Worm (Caenorhabditis elegans) whole organism, L3 larva: ENCODE results near the gene F31B9.7.

ENCODE experiments used
- ZK546.5 ChIP-seq: sonication (generic microtip); optimal IDR thresholded peaks from 2 replicates; lab custom pipeline; 2017; ENCODE audit warnings: missing biosample characterization, missing genetic modification characterization
- aly-2 ChIP-seq: fragments of 150-350 bp; optimal IDR thresholded peaks from 2 replicates; lab custom pipeline; 2014; ENCODE audit warnings: missing biosample characterization, missing genetic modification characterization
- ama-1 ChIP-seq: fragments of 150-350 bp; optimal IDR thresholded peaks from 2 replicates; lab custom pipeline; 2018
- ceh-82 ChIP-seq: fragments of 150-350 bp; optimal IDR thresholded peaks from 2 replicates; lab custom pipeline; 2014; ENCODE audit warnings: missing biosample characterization, missing genetic modification characterization
- daf-12 ChIP-seq: fragments of 150-350 bp; optimal IDR thresholded peaks from 2 replicates; lab custom pipeline; 2014; ENCODE audit warnings: missing biosample characterization, missing genetic modification reagents, missing genetic modification characterization
- egl-27 ChIP-seq: sonication (generic microtip); optimal IDR thresholded peaks from 4 replicates; lab custom pipeline; 2017; ENCODE audit warnings: missing biosample characterization, missing genetic modification reagents, missing genetic modification characterization
- egl-5 ChIP-seq: fragments of 150-350 bp; optimal IDR thresholded peaks from 2 replicates; lab custom pipeline; 2017; ENCODE audit warnings: missing biosample characterization, missing genetic modification reagents, missing genetic modification characterization, inconsistent platforms
- elt-1 ChIP-seq: fragments of 150-350 bp; optimal IDR thresholded peaks from 2 replicates; lab custom pipeline; 2014; ENCODE audit warnings: missing biosample characterization, missing genetic modification characterization
- elt-2 ChIP-seq: sonication (generic microtip); optimal IDR thresholded peaks from 2 replicates; lab custom pipeline; 2016; ENCODE audit warnings: missing genetic modification reagents, mild to moderate bottlenecking, missing genetic modification characterization, missing compliant biosample characterization
- eor-1 ChIP-seq, 2 experiments: fragments of 150-350 bp; optimal IDR thresholded peaks; 2 replicates each; lab custom pipeline; 2014 to 2018; ENCODE audit warnings: missing biosample characterization in 2 of 2, missing genetic modification characterization in 2 of 2
- fkh-10 ChIP-seq: sonication (generic microtip); optimal IDR thresholded peaks from 2 replicates; lab custom pipeline; 2017; ENCODE audit warnings: missing biosample characterization, missing genetic modification reagents, missing genetic modification characterization
- fkh-2 ChIP-seq: fragments of 150-350 bp; optimal IDR thresholded peaks from 2 replicates; lab custom pipeline; 2014; ENCODE audit warnings: missing biosample characterization, missing genetic modification reagents, missing genetic modification characterization
- fos-1 ChIP-seq: fragments of 150-350 bp; optimal IDR thresholded peaks from 2 replicates; lab custom pipeline; 2014; ENCODE audit warnings: missing biosample characterization, missing genetic modification characterization
- hmg-11 ChIP-seq: sonication (generic microtip); optimal IDR thresholded peaks from 2 replicates; lab custom pipeline; 2016; ENCODE audit warnings: missing genetic modification characterization, missing compliant biosample characterization
- jun-1 ChIP-seq: fragments of 150-350 bp; optimal IDR thresholded peaks from 2 replicates; lab custom pipeline; 2014; ENCODE audit warnings: missing biosample characterization, missing genetic modification reagents, missing genetic modification characterization
- lin-15B ChIP-seq: fragments of 150-350 bp; optimal IDR thresholded peaks from 2 replicates; lab custom pipeline; 2014; ENCODE audit warnings: missing biosample characterization, missing genetic modification characterization
- lin-39 ChIP-seq: fragments of 150-350 bp; optimal IDR thresholded peaks from 2 replicates; lab custom pipeline; 2018; ENCODE audit warnings: missing biosample characterization, missing genetic modification reagents, missing genetic modification characterization
- lsy-12 ChIP-seq: sonication (generic microtip); optimal IDR thresholded peaks from 2 replicates; lab custom pipeline; 2016; ENCODE audit warnings: mild to moderate bottlenecking, missing genetic modification characterization, missing compliant biosample characterization
- mdl-1 ChIP-seq: fragments of 150-350 bp; optimal IDR thresholded peaks from 2 replicates; lab custom pipeline; 2014; ENCODE audit warnings: missing biosample characterization, missing genetic modification characterization
- nfya-1 ChIP-seq: sonication (generic microtip); optimal IDR thresholded peaks from 2 replicates; lab custom pipeline; 2017; ENCODE audit warnings: missing genetic modification characterization, mild to moderate bottlenecking, missing compliant biosample characterization, antibody characterized with exemption, moderate library complexity; ENCODE audit not compliant: insufficient read depth
- nhr-11 ChIP-seq: fragments of 150-350 bp; optimal IDR thresholded peaks from 2 replicates; lab custom pipeline; 2014; ENCODE audit warnings: missing biosample characterization, missing genetic modification characterization
- nhr-12 ChIP-seq: fragments of 150-350 bp; optimal IDR thresholded peaks from 2 replicates; lab custom pipeline; 2014; ENCODE audit warnings: missing biosample characterization, missing genetic modification characterization
- nhr-23 ChIP-seq: fragments of 150-350 bp; optimal IDR thresholded peaks from 2 replicates; lab custom pipeline; 2014; ENCODE audit warnings: missing biosample characterization, missing genetic modification reagents, missing genetic modification characterization
- nhr-237 ChIP-seq: fragments of 150-350 bp; optimal IDR thresholded peaks from 2 replicates; lab custom pipeline; 2014; ENCODE audit warnings: missing biosample characterization, missing genetic modification characterization
- nhr-25 ChIP-seq: sonication (generic microtip); optimal IDR thresholded peaks from 2 replicates; lab custom pipeline; 2017; ENCODE audit warnings: missing biosample characterization, missing genetic modification characterization
- nhr-28 ChIP-seq: fragments of 150-350 bp; optimal IDR thresholded peaks from 2 replicates; lab custom pipeline; 2014; ENCODE audit warnings: missing biosample characterization, missing genetic modification characterization
- nhr-43 ChIP-seq: sonication (generic microtip); optimal IDR thresholded peaks from 2 replicates; lab custom pipeline; 2016; ENCODE audit warnings: mild to moderate bottlenecking, missing genetic modification characterization, missing compliant biosample characterization; ENCODE audit not compliant: poor library complexity, severe bottlenecking
- nhr-67 ChIP-seq: fragments of 150-350 bp; optimal IDR thresholded peaks from 2 replicates; lab custom pipeline; 2014; ENCODE audit warnings: missing biosample characterization, missing genetic modification characterization
- nhr-76 ChIP-seq: fragments of 150-350 bp; sonication (generic microtip); optimal IDR thresholded peaks from 5 replicates; lab custom pipeline; 2014; ENCODE audit warnings: missing biosample characterization, missing genetic modification characterization
- nhr-77 ChIP-seq: fragments of 150-350 bp; optimal IDR thresholded peaks from 2 replicates; lab custom pipeline; 2014; ENCODE audit warnings: missing biosample characterization, missing genetic modification characterization
- pha-4 ChIP-seq: fragments of 150-350 bp; optimal IDR thresholded peaks from 2 replicates; lab custom pipeline; 2014; ENCODE audit warnings: missing biosample characterization, missing genetic modification reagents, missing genetic modification characterization
- pqm-1 ChIP-seq: fragments of 150-350 bp; optimal IDR thresholded peaks from 2 replicates; lab custom pipeline; 2017; ENCODE audit warnings: missing biosample characterization, missing genetic modification characterization, inconsistent platforms
- sea-2 ChIP-seq: fragments of 150-350 bp; sonication (generic microtip); optimal IDR thresholded peaks from 4 replicates; lab custom pipeline; 2014; ENCODE audit warnings: missing biosample characterization, missing genetic modification reagents, missing genetic modification characterization
- snpc-4 ChIP-seq: fragments of 150-350 bp; optimal IDR thresholded peaks from 2 replicates; lab custom pipeline; 2014; ENCODE audit warnings: missing biosample characterization, missing genetic modification characterization
- tbx-2 ChIP-seq: sonication (generic microtip); optimal IDR thresholded peaks from 2 replicates; lab custom pipeline; 2016; ENCODE audit warnings: mild to moderate bottlenecking, missing genetic modification characterization, missing compliant biosample characterization
- unc-62 ChIP-seq: fragments of 150-350 bp; sonication (generic microtip); optimal IDR thresholded peaks from 4 replicates; lab custom pipeline; 2014; ENCODE audit warnings: missing biosample characterization, missing genetic modification reagents, missing genetic modification characterization
- zag-1 ChIP-seq: fragments of 150-350 bp; optimal IDR thresholded peaks from 2 replicates; lab custom pipeline; 2014; ENCODE audit warnings: missing biosample characterization, missing genetic modification characterization

The F31B9.7 gene

ce11 chrX:15923440-15923839 lies 4.0 kb downstream of the F31B9.7 start, which contains the start of gene F31B9.3:
Gene F31B9.3, plus strand, starts transcription at chrX:15923740.
- no peak for TF ChIP-seq nhr-23 (tag; lab: Kevin White, UChicago)
- no peak for TF ChIP-seq nhr-237 (tag; lab: Kevin White, UChicago)
- TF ChIP-seq aly-2 (tag; lab: Kevin White, UChicago) = no peak
- TF ChIP-seq pha-4 (tag; lab: Kevin White, UChicago) = no peak
- no peak for TF ChIP-seq mdl-1 (tag; lab: Kevin White, UChicago)
- TF ChIP-seq elt-1 (tag; lab: Kevin White, UChicago) = no peak
- TF ChIP-seq lsy-12 (tag; lab: Kevin White, UChicago) = no peak
- TF ChIP-seq fkh-10 = no peak
- no peak for TF ChIP-seq nhr-11 (tag; lab: Kevin White, UChicago)
- TF ChIP-seq sea-2 = no peak
- TF ChIP-seq egl-5 (tag; lab: Kevin White, UChicago) = no peak
- TF ChIP-seq eor-1 (tag; optimal IDR thresholded peaks at IDR 0.05; lab: Kevin White, UChicago) = no peak
- TF ChIP-seq daf-12 (tag; lab: Kevin White, UChicago) = no peak
- no peak for TF ChIP-seq nhr-43 (tag; lab: Kevin White, UChicago)

- peak; percentile 22 for TF ChIP-seq snpc-4
- no peak for TF ChIP-seq mdl-1 (tag; lab: Kevin White, UChicago)
- TF ChIP-seq, all 47 proteins: peak for 1
Measured at ce11 chrX:15932859-15933258, 13.4 kb downstream of the F31B9.7 start.

ce11 chrX:15937854-15938253 lies 18.4 kb downstream of the F31B9.7 start:
- no peak for TF ChIP-seq pqm-1 (tag; lab: Kevin White, UChicago)
- no peak for TF ChIP-seq mdl-1 (tag; lab: Kevin White, UChicago)
- TF ChIP-seq nfya-1 (tag; lab: Kevin White, UChicago) = no peak
- no peak for TF ChIP-seq fkh-2 (tag; lab: Kevin White, UChicago)
- no peak for TF ChIP-seq nhr-23 (tag; lab: Kevin White, UChicago)
- no peak for TF ChIP-seq ZK546.5 (tag; lab: Kevin White, UChicago)
- no peak for TF ChIP-seq egl-27 (tag; lab: Kevin White, UChicago)
- no peak for TF ChIP-seq snpc-4

- TF ChIP-seq nhr-77 (tag; lab: Kevin White, UChicago) (no peak), aly-2 (tag; lab: Kevin White, UChicago) (no peak), snpc-4 (no peak), lsy-12 (tag; lab: Kevin White, UChicago) (no peak), lin-39 (no peak), zag-1 (no peak), nhr-12 (tag; lab: Kevin White, UChicago) (no peak), lin-15B (tag; lab: Kevin White, UChicago) (no peak)
Measured at ce11 chrX:15939224-15939623, 19.8 kb downstream of the F31B9.7 start, which contains the start of gene mrp-3. Gene mrp-3, minus strand, starts transcription at chrX:15939324.

- TF ChIP-seq lin-15B (tag; lab: Kevin White, UChicago) = no peak
- no peak for TF ChIP-seq nhr-23 (tag; lab: Kevin White, UChicago)
- TF ChIP-seq nhr-77 (tag; lab: Kevin White, UChicago) = no peak
- TF ChIP-seq fos-1 (tag; lab: Kevin White, UChicago) = no peak
- peak; percentile 64 for TF ChIP-seq pha-4 (tag; lab: Kevin White, UChicago)
- TF ChIP-seq jun-1 (tag; lab: Kevin White, UChicago) = peak; percentile 30
- TF ChIP-seq zag-1 = no peak
- no peak for TF ChIP-seq eor-1 (tag; optimal IDR thresholded peaks at IDR 0.05; lab: Kevin White, UChicago)
- TF ChIP-seq tbx-2 (tag; lab: Kevin White, UChicago) = no peak
- TF ChIP-seq elt-2 (tag; lab: Kevin White, UChicago) = peak; percentile 84
- TF ChIP-seq ceh-82 (tag; lab: Kevin White, UChicago) = no peak
- no peak for TF ChIP-seq nhr-76 (tag; lab: Kevin White, UChicago)
- no peak for TF ChIP-seq egl-27 (tag; lab: Kevin White, UChicago)
- no peak for TF ChIP-seq unc-62 (GFP tag; lab: Kevin White, UChicago)
- TF ChIP-seq hmg-11 (tag; lab: Kevin White, UChicago) = no peak
- TF ChIP-seq daf-12 (tag; lab: Kevin White, UChicago) = no peak
- TF ChIP-seq ama-1 (lab: Kevin White, UChicago) = no peak
- TF ChIP-seq nhr-11 (tag; lab: Kevin White, UChicago) = no peak
- no peak for TF ChIP-seq lin-39
- no peak for TF ChIP-seq elt-1 (tag; lab: Kevin White, UChicago)
- TF ChIP-seq nhr-67 = no peak
- no peak for TF ChIP-seq nhr-25 (tag; lab: Kevin White, UChicago)
- TF ChIP-seq nhr-28 (tag; lab: Kevin White, UChicago) = no peak
- TF ChIP-seq pqm-1 (tag; lab: Kevin White, UChicago) = peak; percentile 86
Measured at ce11 chrX:15939759-15940334, 20.4 kb downstream of the F31B9.7 start.
